Worm (Caenorhabditis elegans): ENCODE data around the gene T04A8.8.

ce11 chrIII:4677466-4677865, 16.3 kb upstream of the T04A8.8 start, which contains the start of gene srg-10:
- TF ChIP-seq ceh-82 (tag; optimal IDR thresholded peaks at IDR 0.05) (no peak), elt-1 (tag; optimal IDR thresholded peaks at IDR 0.05) (no peak), sma-3 (GFP tag; optimal IDR thresholded peaks at IDR 0.05) (no peak), unc-62 (GFP tag; optimal IDR thresholded peaks at IDR 0.05) (no peak)
